Worm (Caenorhabditis elegans) whole organism, L4/young adult: Measurements from ENCODE around the gene lim-4.

Experiments used
- W03F9.2 ChIP-seq: fragments of 150-350 bp; optimal IDR thresholded peaks from 2 replicates; lab custom pipeline; 2014; ENCODE audit warnings: missing biosample characterization, missing genetic modification characterization
- dao-5 ChIP-seq: sonication (generic microtip); optimal IDR thresholded peaks from 2 replicates; lab custom pipeline; 2016; ENCODE audit warnings: missing genotype, missing genetic modification characterization, moderate library complexity, missing compliant biosample characterization
- him-1 ChIP-seq: sonication (generic microtip); optimal IDR thresholded peaks from 2 replicates; lab custom pipeline; 2016; ENCODE audit warnings: missing genotype, missing genetic modification reagents, missing genetic modification characterization, missing compliant biosample characterization

The lim-4 gene

DNA sequence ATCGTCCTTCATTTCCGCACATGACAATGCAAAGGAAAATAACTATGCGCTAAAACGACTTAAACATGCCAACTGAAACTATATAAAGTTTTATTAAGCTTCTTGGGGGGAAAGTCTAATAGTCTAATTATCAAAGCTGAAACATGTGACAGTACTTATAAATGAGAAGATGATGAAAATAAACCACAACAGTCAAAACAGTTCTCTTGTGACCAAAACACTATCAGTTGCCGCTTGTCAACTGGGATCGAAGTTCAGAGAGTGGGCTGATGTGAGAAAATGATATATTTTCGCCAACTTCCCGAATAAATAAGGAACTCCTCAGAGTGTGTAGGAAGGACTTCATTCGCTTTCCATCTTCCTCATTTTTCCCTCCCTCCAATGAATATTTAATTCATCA, 51.3 kb downstream of the lim-4 start:
- TF ChIP-seq W03F9.2 (tag; lab: Kevin White, UChicago) = no peak
- TF ChIP-seq him-1 (tag; lab: Kevin White, UChicago) = no peak
- TF ChIP-seq dao-5 (tag; lab: Kevin White, UChicago) = no peak

DNA sequence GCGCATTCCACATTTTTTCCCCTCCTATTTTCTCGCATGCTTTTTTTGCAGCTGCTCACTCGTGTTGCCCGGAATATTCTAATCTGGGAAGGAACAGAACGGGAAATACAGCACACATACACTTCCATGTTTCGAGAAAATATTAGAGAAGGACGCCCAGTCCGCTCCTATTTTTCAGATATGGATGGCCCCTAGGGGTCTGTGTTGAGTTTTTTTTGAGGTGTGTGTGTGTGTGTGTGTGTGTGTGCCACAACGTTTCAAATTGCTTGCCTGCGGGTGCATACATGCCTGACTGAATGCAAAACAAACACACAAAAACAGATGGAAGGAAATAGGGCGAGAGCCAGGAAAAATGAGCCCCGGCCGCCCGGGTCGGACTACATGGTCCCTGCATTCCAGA, 51.7 kb downstream of the lim-4 start:
- TF ChIP-seq him-1 (tag; lab: Kevin White, UChicago) (no peak), W03F9.2 (tag; lab: Kevin White, UChicago) (no peak), dao-5 (tag; lab: Kevin White, UChicago) (no peak)

DNA sequence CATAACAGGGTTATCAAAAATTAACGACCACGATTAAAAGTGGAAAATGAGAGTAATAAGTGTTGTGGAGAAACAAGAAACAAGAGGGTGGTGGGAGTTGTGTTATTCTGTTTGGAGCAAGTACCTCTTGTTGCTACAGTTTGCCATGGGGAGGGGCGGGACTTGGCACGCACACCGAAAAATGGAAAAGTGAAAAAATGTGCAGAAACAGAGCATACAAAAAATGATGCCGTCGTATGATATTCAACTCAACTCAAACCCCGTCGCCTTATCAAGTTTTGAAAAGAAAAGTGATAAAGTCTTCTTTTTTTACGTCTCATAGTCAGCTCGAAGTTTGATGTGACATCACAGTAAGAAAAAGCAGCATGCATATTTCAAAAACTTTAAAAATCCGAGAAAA, 52.7 kb downstream of the lim-4 start:
- TF ChIP-seq him-1 (tag; lab: Kevin White, UChicago) (no peak), dao-5 (tag; lab: Kevin White, UChicago) (no peak), W03F9.2 (tag; lab: Kevin White, UChicago) (no peak)

DNA sequence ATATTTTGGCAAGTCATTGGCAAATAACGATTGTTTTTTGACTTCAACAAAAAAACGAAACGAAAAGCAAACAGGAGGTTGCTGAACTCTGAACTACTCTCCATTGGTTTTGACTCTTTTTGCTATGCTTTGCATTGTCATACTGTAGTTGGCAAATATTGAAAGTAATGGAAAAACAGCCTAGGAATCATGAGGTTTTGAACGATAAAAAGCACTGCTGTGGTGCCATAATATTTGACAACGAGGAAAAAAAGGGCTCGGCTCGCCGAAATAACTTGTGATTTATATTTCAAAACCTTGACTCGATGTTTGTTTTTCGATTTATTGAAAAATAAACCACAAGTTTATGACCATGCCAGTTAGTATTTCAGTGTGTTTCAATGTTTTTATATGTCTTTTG, 53.6 kb downstream of the lim-4 start:
- no peak for TF ChIP-seq dao-5 (tag; lab: Kevin White, UChicago)
- TF ChIP-seq W03F9.2 (tag; lab: Kevin White, UChicago) = no peak
